Fruit fly (Drosophila melanogaster) whole organism, embryonic: ENCODE measurements around the gene pall.

Experiments
- ATbp ChIP-seq: fragments of 200-800 bp; sonication (Bioruptor generic); optimal IDR thresholded peaks from 2 replicates; lab custom pipeline; 2017; ENCODE audit warnings: missing biosample characterization, mild to moderate bottlenecking, missing genetic modification characterization, missing genetic modification reagents
- C15 ChIP-seq: fragments of 200-800 bp; sonication (Bioruptor generic); IDR thresholded peaks from 3 replicates; pipeline ENCODE4 v1.3.6; 2022; ENCODE audit warnings: missing biosample characterization, missing genetic modification characterization
- CG10267 ChIP-seq: fragments of 200-800 bp; sonication (Bioruptor generic); optimal IDR thresholded peaks from 2 replicates; lab custom pipeline; 2018; ENCODE audit warnings: missing biosample characterization, mild to moderate bottlenecking, missing genetic modification characterization, moderate library complexity
- CG11695 ChIP-seq: fragments of 200-800 bp; sonication (Bioruptor generic); IDR thresholded peaks from 3 replicates; pipeline ENCODE4 v1.3.6; 2022; ENCODE audit warnings: missing biosample characterization, missing genetic modification characterization
- CG12071 ChIP-seq: fragments of 200-800 bp; sonication (Bioruptor generic); optimal IDR thresholded peaks from 3 replicates; lab custom pipeline; 2018; ENCODE audit warnings: missing biosample characterization, mild to moderate bottlenecking, missing genetic modification characterization
- CG12769 ChIP-seq: fragments of 200-800 bp; sonication (Bioruptor generic); optimal IDR thresholded peaks from 2 replicates; lab custom pipeline; 2019; ENCODE audit warnings: missing biosample characterization, mild to moderate bottlenecking, missing genetic modification characterization, moderate library complexity
- CG14710 ChIP-seq: fragments of 200-800 bp; sonication (Bioruptor generic); optimal IDR thresholded peaks from 3 replicates; lab custom pipeline; 2019; ENCODE audit warnings: missing biosample characterization, mild to moderate bottlenecking, missing genetic modification characterization, moderate library complexity
- CG14965 ChIP-seq: fragments of 200-800 bp; sonication (Bioruptor generic); optimal IDR thresholded peaks from 2 replicates; lab custom pipeline; 2016; ENCODE audit warnings: missing biosample characterization, missing genetic modification characterization, borderline replicate concordance
- CG15696 ChIP-seq: fragments of 200-800 bp; sonication (Bioruptor generic); optimal IDR thresholded peaks from 2 replicates; lab custom pipeline; 2019; ENCODE audit warnings: missing biosample characterization, mild to moderate bottlenecking, missing genetic modification characterization, moderate library complexity
- CG16813 ChIP-seq: fragments of 200-800 bp; sonication (Bioruptor generic); IDR thresholded peaks from 3 replicates; pipeline ENCODE4 v1.3.6; 2022; ENCODE audit warnings: missing biosample characterization, missing genetic modification characterization; ENCODE audit not compliant: partially characterized antibody
- CG16863 ChIP-seq: fragments of 200-800 bp; sonication (Bioruptor generic); optimal IDR thresholded peaks from 3 replicates; lab custom pipeline; 2016; ENCODE audit warnings: missing biosample characterization, missing genetic modification characterization
- CG17361 ChIP-seq: fragments of 200-800 bp; sonication (Bioruptor generic); IDR thresholded peaks from 3 replicates; pipeline ENCODE4 v1.3.6; 2022; ENCODE audit warnings: missing biosample characterization, missing genetic modification characterization
- CG17385 ChIP-seq: fragments of 200-800 bp; sonication (Bioruptor generic); optimal IDR thresholded peaks from 3 replicates; lab custom pipeline; 2018; ENCODE audit warnings: missing biosample characterization, mild to moderate bottlenecking, missing genetic modification characterization
- CG17802 ChIP-seq: fragments of 200-800 bp; sonication (Bioruptor generic); optimal IDR thresholded peaks from 2 replicates; lab custom pipeline; 2018; ENCODE audit warnings: missing biosample characterization, mild to moderate bottlenecking, missing genetic modification characterization, moderate library complexity
- CG17912 ChIP-seq: fragments of 200-800 bp; sonication (Bioruptor generic); optimal IDR thresholded peaks from 2 replicates; lab custom pipeline; 2018; ENCODE audit warnings: missing biosample characterization, mild to moderate bottlenecking, missing genetic modification characterization
- CG18011 ChIP-seq: fragments of 200-800 bp; sonication (Bioruptor generic); optimal IDR thresholded peaks from 2 replicates; lab custom pipeline; 2017; ENCODE audit warnings: missing biosample characterization, missing genetic modification characterization, mild to moderate bottlenecking, moderate library complexity, missing genotype
- CG18599 ChIP-seq: fragments of 200-800 bp; sonication (Bioruptor generic); optimal IDR thresholded peaks from 3 replicates; lab custom pipeline; 2017; ENCODE audit warnings: missing biosample characterization, missing genetic modification characterization, mild to moderate bottlenecking, moderate library complexity, missing genetic modification reagents
- CG32532 ChIP-seq: fragments of 200-800 bp; sonication (Bioruptor generic); IDR thresholded peaks from 2 replicates; pipeline ENCODE4 v1.3.6; 2022; ENCODE audit warnings: missing biosample characterization, missing genetic modification characterization
- CG33557 ChIP-seq: fragments of 200-800 bp; sonication (Bioruptor generic); optimal IDR thresholded peaks from 2 replicates; lab custom pipeline; 2019; ENCODE audit warnings: missing biosample characterization, mild to moderate bottlenecking, missing genetic modification characterization, moderate library complexity
- CG34224 ChIP-seq: fragments of 200-800 bp; sonication (Bioruptor generic); IDR thresholded peaks from 3 replicates; pipeline ENCODE4 v1.3.6; 2022; ENCODE audit warnings: missing biosample characterization, missing genetic modification characterization; ENCODE audit not compliant: partially characterized antibody
- CG6765 ChIP-seq: fragments of 200-800 bp; sonication (Bioruptor generic); optimal IDR thresholded peaks from 3 replicates; lab custom pipeline; 2017; ENCODE audit warnings: missing biosample characterization, mild to moderate bottlenecking, missing genetic modification characterization
- CG8290 ChIP-seq, 3 experiments: fragments of 200-800 bp; sonication (Bioruptor generic); optimal IDR thresholded peaks; 2 replicates each; lab custom pipeline; 2016 to 2019; ENCODE audit warnings: missing biosample characterization in 3 of 3, missing genetic modification characterization in 3 of 3, mild to moderate bottlenecking in 2 of 3, moderate library complexity in 1 of 3
- CG8388 ChIP-seq: fragments of 200-800 bp; sonication (Bioruptor generic); optimal IDR thresholded peaks from 2 replicates; lab custom pipeline; 2019; ENCODE audit warnings: missing biosample characterization, mild to moderate bottlenecking, missing genetic modification characterization, moderate library complexity
- CG8924 ChIP-seq: fragments of 200-800 bp; optimal IDR thresholded peaks from 3 replicates; lab custom pipeline; 2019; ENCODE audit warnings: missing biosample characterization, mild to moderate bottlenecking, missing genetic modification characterization, moderate library complexity
- CG9797 ChIP-seq: fragments of 200-800 bp; sonication (Bioruptor generic); optimal IDR thresholded peaks from 3 replicates; lab custom pipeline; 2018; ENCODE audit warnings: missing biosample characterization, mild to moderate bottlenecking, missing genetic modification characterization
- CkIIα-i1 ChIP-seq: fragments of 200-800 bp; sonication (Bioruptor generic); IDR thresholded peaks from 2 replicates; pipeline ENCODE4 v1.3.6; 2022; ENCODE audit warnings: missing biosample characterization, missing genetic modification characterization
- Dbx ChIP-seq: fragments of 200-800 bp; sonication (Bioruptor generic); IDR thresholded peaks from 3 replicates; pipeline ENCODE4 v1.3.6; 2022; ENCODE audit warnings: missing biosample characterization, missing genetic modification characterization
- Ets65A ChIP-seq: fragments of 200-800 bp; sonication (Bioruptor generic); peaks from one replicate; lab custom pipeline; 2016; ENCODE audit warnings: missing biosample characterization, missing genetic modification characterization
- Fer1 ChIP-seq: fragments of 200-800 bp; sonication (Bioruptor generic); optimal IDR thresholded peaks from 2 replicates; lab custom pipeline; 2017; ENCODE audit warnings: missing biosample characterization, mild to moderate bottlenecking, missing genetic modification characterization
- HLH3B ChIP-seq: fragments of 200-800 bp; sonication (Bioruptor generic); IDR thresholded peaks from 2 replicates; pipeline ENCODE4 v1.3.6; 2022; ENCODE audit warnings: missing biosample characterization, missing genetic modification characterization
- Mes4 ChIP-seq: fragments of 200-800 bp; sonication (Bioruptor generic); optimal IDR thresholded peaks from 2 replicates; lab custom pipeline; 2016; ENCODE audit warnings: missing biosample characterization, missing genetic modification characterization
- NC2α ChIP-seq: fragments of 200-800 bp; sonication (Bioruptor generic); optimal IDR thresholded peaks from 2 replicates; lab custom pipeline; 2016; ENCODE audit warnings: missing biosample characterization, missing genetic modification characterization
- Rfx ChIP-seq: fragments of 200-800 bp; sonication (Bioruptor generic); IDR thresholded peaks from 2 replicates; pipeline ENCODE4 v1.3.6; 2022; ENCODE audit warnings: missing biosample characterization, missing genetic modification characterization
- Vsx1 ChIP-seq: fragments of 200-800 bp; sonication (Bioruptor generic); optimal IDR thresholded peaks from 2 replicates; lab custom pipeline; 2017; ENCODE audit warnings: missing biosample characterization, mild to moderate bottlenecking, missing genetic modification characterization, missing genetic modification reagents
- ac ChIP-seq: fragments of 200-800 bp; sonication (Bioruptor generic); optimal IDR thresholded peaks from 3 replicates; lab custom pipeline; 2017; ENCODE audit warnings: missing biosample characterization, mild to moderate bottlenecking, missing genetic modification characterization
- bbx ChIP-seq: fragments of 200-800 bp; sonication (Bioruptor generic); IDR thresholded peaks from 2 replicates; pipeline ENCODE4 v1.3.6; 2022; ENCODE audit warnings: missing biosample characterization, missing genetic modification characterization; ENCODE audit not compliant: partially characterized antibody
- bigmax ChIP-seq: fragments of 200-800 bp; sonication (Bioruptor generic); optimal IDR thresholded peaks from 2 replicates; lab custom pipeline; 2018; ENCODE audit warnings: missing biosample characterization, mild to moderate bottlenecking, missing genetic modification characterization
- eve ChIP-seq, 2 experiments: fragments of >200 bp; optimal IDR thresholded peaks; 2 replicates each; lab custom pipeline; 2017; ENCODE audit warnings: missing biosample characterization in 2 of 2, missing genetic modification characterization in 2 of 2
- eyg ChIP-seq: fragments of 200-800 bp; sonication (Bioruptor generic); optimal IDR thresholded peaks from 3 replicates; lab custom pipeline; 2016; ENCODE audit warnings: missing biosample characterization, missing genetic modification characterization
- gt ChIP-seq: fragments of 200-800 bp; sonication (Bioruptor generic); IDR thresholded peaks from 2 replicates; pipeline ENCODE4 v1.3.6; 2022; ENCODE audit warnings: missing biosample characterization, missing genetic modification characterization
- h ChIP-seq: fragments of >200 bp; optimal IDR thresholded peaks from 2 replicates; lab custom pipeline; 2017
- nau ChIP-seq: fragments of 200-800 bp; sonication (Bioruptor generic); optimal IDR thresholded peaks from 3 replicates; lab custom pipeline; 2017; ENCODE audit warnings: missing biosample characterization, mild to moderate bottlenecking, missing genetic modification characterization, missing genetic modification reagents
- odd ChIP-seq: fragments of 200-800 bp; sonication (Bioruptor generic); optimal IDR thresholded peaks from 2 replicates; lab custom pipeline; 2017; ENCODE audit warnings: missing biosample characterization, mild to moderate bottlenecking, missing genetic modification characterization
- pfk ChIP-seq: fragments of 200-800 bp; sonication (Bioruptor generic); optimal IDR thresholded peaks from 2 replicates; lab custom pipeline; 2018; ENCODE audit warnings: missing biosample characterization, mild to moderate bottlenecking, missing genetic modification characterization, moderate library complexity
- phol ChIP-seq: fragments of 200-800 bp; sonication (Bioruptor generic); optimal IDR thresholded peaks from 3 replicates; lab custom pipeline; 2018; ENCODE audit warnings: missing biosample characterization, mild to moderate bottlenecking, missing genetic modification characterization, moderate library complexity
- pzg ChIP-seq: fragments of 200-800 bp; sonication (Bioruptor generic); optimal IDR thresholded peaks from 3 replicates; lab custom pipeline; 2018; ENCODE audit warnings: missing biosample characterization, mild to moderate bottlenecking, missing genetic modification characterization, moderate library complexity
- slbo ChIP-seq: fragments of 200-800 bp; sonication (Bioruptor generic); IDR thresholded peaks from 2 replicates; pipeline ENCODE4 v1.3.6; 2022; ENCODE audit warnings: missing biosample characterization, missing genetic modification characterization

The pall gene

dm6 chr3L:9511287-9512256 lies 24.0 kb upstream of the pall start, which contains the start of gene RpS9 (continued):
- TF ChIP-seq Rfx (GFP tag; lab: Robert Waterston, UW), result peak; percentile 31; the same call in 1 of the 2 replicates
- TF ChIP-seq CG17802 (tag; lab: Kevin White, UChicago), result no peak
- TF ChIP-seq CG32532, result peak; percentile 38; the same call in 1 of the 2 replicates
- peak in 1 of 2 experiments; percentile 59 for TF ChIP-seq eve (GFP tag; optimal IDR thresholded peaks at IDR 0.05; lab: Kevin White, UChicago)
- TF ChIP-seq slbo (GFP tag; lab: Robert Waterston, UW), result no peak
- no peak for TF ChIP-seq HLH3B (GFP tag; lab: Robert Waterston, UW)
- no peak for TF ChIP-seq gt (GFP tag; lab: Robert Waterston, UW)
- TF ChIP-seq NC2α (GFP tag; lab: Kevin White, UChicago), result no peak
- TF ChIP-seq CG17361 (GFP tag; lab: Robert Waterston, UW), result peak; percentile 44; the same call in 1 of the 3 replicates
- no peak for TF ChIP-seq CG15696 (tag; lab: Kevin White, UChicago)
- TF ChIP-seq CG6765 (GFP tag; lab: Kevin White, UChicago), result peak; percentile 61
- no peak for TF ChIP-seq CG34224
- TF ChIP-seq eyg, result no peak
- peak; percentile 20 for TF ChIP-seq CG12071 (GFP tag; lab: Kevin White, UChicago)
- no peak for TF ChIP-seq CG14965
- no peak for TF ChIP-seq CG16863 (GFP tag; lab: Kevin White, UChicago)
- peak; percentile 13 for TF ChIP-seq CG33557 (GFP tag; lab: Kevin White, UChicago)
- peak; percentile 77 for TF ChIP-seq CG17912 (GFP tag; lab: Kevin White, UChicago)
- TF ChIP-seq h, result no peak
- TF ChIP-seq ac, result peak; percentile 29
- peak; percentile 53 for TF ChIP-seq CG14710 (tag; lab: Kevin White, UChicago)
- TF ChIP-seq phol (tag; lab: Kevin White, UChicago), result peak; percentile 69
- TF ChIP-seq bbx (GFP tag; lab: Robert Waterston, UW), result peak; percentile 22; the same call in 1 of the 2 replicates
- TF ChIP-seq CkIIα-i1 (GFP tag; lab: Robert Waterston, UW), result no peak
- TF ChIP-seq CG11695, result 0 out of 3 replicates have a peak, but pooled peaks have one; percentile 11
- no peak for TF ChIP-seq CG18011 (GFP tag; lab: Kevin White, UChicago)
- peak; percentile 48 for TF ChIP-seq odd (GFP tag; lab: Kevin White, UChicago)
- TF ChIP-seq CG9797 (GFP tag; lab: Kevin White, UChicago), result peak; percentile 74
- peak; percentile 4 for TF ChIP-seq nau
- peak; percentile 19 for TF ChIP-seq CG8924
- TF ChIP-seq CG10267 (tag; lab: Kevin White, UChicago), result peak; percentile 46
- peak; percentile 57 for TF ChIP-seq Fer1
- peak; percentile 70 for TF ChIP-seq pfk (GFP tag; lab: Kevin White, UChicago)
- TF ChIP-seq CG16813, result peak; percentile 35; the same call in 1 of the 3 replicates
- TF ChIP-seq ATbp (GFP tag; lab: Kevin White, UChicago), result peak; percentile 10
- TF ChIP-seq C15 (GFP tag; lab: Robert Waterston, UW), result no peak
- TF ChIP-seq Ets65A (GFP tag; lab: Kevin White, UChicago), result peak; percentile 91
- TF ChIP-seq bigmax, result peak; percentile 99
- TF ChIP-seq pzg (GFP tag; lab: Kevin White, UChicago), result peak; percentile 61
- no peak for TF ChIP-seq CG18599 (GFP tag; lab: Kevin White, UChicago)
- TF ChIP-seq Mes4 (GFP tag; lab: Kevin White, UChicago), result peak; percentile 68
- no peak for TF ChIP-seq Vsx1
- 0 out of 3 replicates have a peak, but pooled peaks have one; percentile 41 for TF ChIP-seq Dbx
- peak; percentile 47 for TF ChIP-seq CG12769
- peak; percentile 36 for TF ChIP-seq CG17385 (GFP tag; lab: Kevin White, UChicago)
- TF ChIP-seq CG8388, result peak; percentile 7
- TF ChIP-seq CG8290 (GFP tag; optimal IDR thresholded peaks at IDR 0.05; lab: Kevin White, UChicago), result peak; percentile 20
- TF ChIP-seq CG8290 (tag; optimal IDR thresholded peaks at IDR 0.05; lab: Kevin White, UChicago), result peak in 1 of 2 experiments; percentile 65
